Worm (Caenorhabditis elegans) whole organism, L4 larva: ENCODE measurements around the gene C49C3.20.

Source experiments
- F26F4.8 ChIP-seq: fragments of 200-800 bp; sonication (Bioruptor generic); conservative IDR thresholded peaks from 2 replicates; pipeline ENCODE4 v1.3.6; 2022; ENCODE audit warnings: missing genetic modification characterization, missing compliant biosample characterization
- ZK337.2 ChIP-seq: fragments of 200-800 bp; sonication (Bioruptor generic); IDR thresholded peaks from 2 replicates; pipeline ENCODE4 v1.3.6; 2022; ENCODE audit warnings: missing genetic modification reagents, missing genetic modification characterization, missing compliant biosample characterization
- aly-2 ChIP-seq: sonication (generic microtip); optimal IDR thresholded peaks from 2 replicates; lab custom pipeline; 2018; ENCODE audit warnings: missing biosample characterization, missing genetic modification characterization
- ceh-28 ChIP-seq: fragments of 150-350 bp; optimal IDR thresholded peaks from 2 replicates; lab custom pipeline; 2014; ENCODE audit warnings: missing biosample characterization, missing genetic modification reagents, missing genetic modification characterization
- ceh-44 ChIP-seq: fragments of 200-800 bp; sonication (Bioruptor generic); IDR thresholded peaks from 2 replicates; pipeline ENCODE4 v1.3.6; 2022; ENCODE audit warnings: missing genetic modification reagents, missing genetic modification characterization, missing compliant biosample characterization
- ceh-82 ChIP-seq: sonication (generic microtip); optimal IDR thresholded peaks from 2 replicates; lab custom pipeline; 2017; ENCODE audit warnings: missing biosample characterization, missing genetic modification characterization
- egl-27 ChIP-seq: sonication (generic microtip); optimal IDR thresholded peaks from 3 replicates; lab custom pipeline; 2017; ENCODE audit warnings: missing biosample characterization, missing genetic modification reagents, missing genetic modification characterization
- fkh-10 ChIP-seq: fragments of 150-350 bp; optimal IDR thresholded peaks from 2 replicates; lab custom pipeline; 2014; ENCODE audit warnings: missing biosample characterization, missing genetic modification reagents, missing genetic modification characterization
- fos-1 ChIP-seq: fragments of 150-350 bp; optimal IDR thresholded peaks from 2 replicates; lab custom pipeline; 2014; ENCODE audit warnings: missing biosample characterization, missing genetic modification characterization
- hlh-30 ChIP-seq: sonication (generic microtip); optimal IDR thresholded peaks from 2 replicates; lab custom pipeline; 2017; ENCODE audit warnings: antibody characterized with exemption, mild to moderate bottlenecking, missing genetic modification characterization, missing compliant biosample characterization; ENCODE audit not compliant: insufficient read depth
- nhr-102 ChIP-seq: sonication (generic microtip); optimal IDR thresholded peaks from 2 replicates; lab custom pipeline; 2016; ENCODE audit warnings: mild to moderate bottlenecking, missing genetic modification characterization, moderate library complexity, missing compliant biosample characterization
- nhr-76 ChIP-seq: fragments of 150-350 bp; optimal IDR thresholded peaks from 2 replicates; lab custom pipeline; 2014; ENCODE audit warnings: missing biosample characterization, missing genetic modification characterization
- tra-1 ChIP-seq: fragments of 200-800 bp; sonication (Bioruptor generic); IDR thresholded peaks from 2 replicates; pipeline ENCODE4 v1.3.6; 2022; ENCODE audit warnings: missing genetic modification reagents, missing genetic modification characterization, missing compliant biosample characterization
- zag-1 ChIP-seq: fragments of 150-350 bp; optimal IDR thresholded peaks from 2 replicates; lab custom pipeline; 2014; ENCODE audit warnings: missing biosample characterization, missing genetic modification characterization

DNA sequence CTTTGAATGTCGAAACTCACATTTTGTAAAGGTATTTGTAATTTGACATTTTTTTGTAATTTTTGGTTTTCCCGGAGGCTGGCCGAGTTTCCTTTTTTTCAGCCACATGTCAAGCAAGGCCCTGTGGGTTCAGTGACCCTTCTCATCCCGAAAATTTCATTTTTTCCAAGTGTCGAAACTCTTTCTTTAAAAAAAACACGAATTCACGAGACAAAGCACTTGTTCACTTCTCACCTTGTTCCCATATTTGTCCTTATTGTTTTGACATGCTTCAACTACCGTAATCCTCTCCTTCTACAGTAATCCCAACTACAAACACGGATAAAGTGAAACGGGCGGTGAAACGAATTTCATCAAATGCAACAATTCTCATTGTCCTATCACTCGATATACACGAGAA, 41.0 kb downstream of the C49C3.20 start, which contains the start of gene lhfp-4:
- TF ChIP-seq aly-2 (tag; lab: Kevin White, UChicago) = no peak
- no peak for TF ChIP-seq nhr-76 (tag; lab: Kevin White, UChicago)
- no peak for TF ChIP-seq egl-27 (tag; lab: Kevin White, UChicago)
- no peak for TF ChIP-seq ceh-28
- no peak for TF ChIP-seq hlh-30 (tag; lab: Kevin White, UChicago)
- no peak for TF ChIP-seq tra-1 (GFP tag; lab: Robert Waterston, UW)
- no peak for TF ChIP-seq fos-1
- no peak for TF ChIP-seq F26F4.8 (GFP tag; lab: Robert Waterston, UW)
- TF ChIP-seq zag-1 (tag; lab: Kevin White, UChicago) = no peak
- TF ChIP-seq ceh-44 (GFP tag; lab: Robert Waterston, UW) = no peak
- no peak for TF ChIP-seq ZK337.2 (GFP tag; lab: Robert Waterston, UW)
- TF ChIP-seq nhr-102 (tag; lab: Kevin White, UChicago) = no peak
- TF ChIP-seq ceh-82 (tag; lab: Kevin White, UChicago) = no peak
- no peak for TF ChIP-seq fkh-10
